Worm (Caenorhabditis elegans) whole organism, mixed stage, embryonic: ENCODE results near the gene M05D6.3.

Experiments
- blmp-1 ChIP-seq: fragments of 150-350 bp; optimal IDR thresholded peaks from 2 replicates; lab custom pipeline; 2014; ENCODE audit warnings: missing biosample characterization, missing genetic modification characterization
- ceh-39 ChIP-seq: fragments of 150-350 bp; optimal IDR thresholded peaks from 2 replicates; lab custom pipeline; 2014; ENCODE audit warnings: missing biosample characterization, missing genetic modification characterization
- cnd-1 ChIP-seq: fragments of 200-800 bp; sonication (Bioruptor generic); optimal IDR thresholded peaks from 2 replicates; lab custom pipeline; 2018; ENCODE audit warnings: mild to moderate bottlenecking, missing genetic modification characterization, missing compliant biosample characterization
- lsy-2 ChIP-seq: fragments of 150-350 bp; optimal IDR thresholded peaks from 2 replicates; lab custom pipeline; 2014; ENCODE audit warnings: missing biosample characterization, missing genetic modification characterization
- mep-1 ChIP-seq: fragments of 150-350 bp; optimal IDR thresholded peaks from 2 replicates; lab custom pipeline; 2017; ENCODE audit warnings: missing biosample characterization, missing genetic modification reagents, missing genetic modification characterization, inconsistent platforms
- nhr-76 ChIP-seq: sonication (generic microtip); optimal IDR thresholded peaks from 2 replicates; lab custom pipeline; 2017; ENCODE audit warnings: missing biosample characterization, missing genetic modification characterization
- pha-4 ChIP-seq: fragments of 150-350 bp; optimal IDR thresholded peaks from 2 replicates; lab custom pipeline; 2018; ENCODE audit warnings: missing biosample characterization, missing genetic modification reagents, missing genetic modification characterization
- sptf-1 ChIP-seq: sonication (generic microtip); optimal IDR thresholded peaks from 2 replicates; lab custom pipeline; 2017; ENCODE audit warnings: mild to moderate bottlenecking, missing genetic modification characterization, moderate library complexity, missing compliant biosample characterization
- unc-62 ChIP-seq: fragments of 150-350 bp; optimal IDR thresholded peaks from 2 replicates; lab custom pipeline; 2014; ENCODE audit warnings: missing biosample characterization, missing genetic modification reagents, missing genetic modification characterization

DNA sequence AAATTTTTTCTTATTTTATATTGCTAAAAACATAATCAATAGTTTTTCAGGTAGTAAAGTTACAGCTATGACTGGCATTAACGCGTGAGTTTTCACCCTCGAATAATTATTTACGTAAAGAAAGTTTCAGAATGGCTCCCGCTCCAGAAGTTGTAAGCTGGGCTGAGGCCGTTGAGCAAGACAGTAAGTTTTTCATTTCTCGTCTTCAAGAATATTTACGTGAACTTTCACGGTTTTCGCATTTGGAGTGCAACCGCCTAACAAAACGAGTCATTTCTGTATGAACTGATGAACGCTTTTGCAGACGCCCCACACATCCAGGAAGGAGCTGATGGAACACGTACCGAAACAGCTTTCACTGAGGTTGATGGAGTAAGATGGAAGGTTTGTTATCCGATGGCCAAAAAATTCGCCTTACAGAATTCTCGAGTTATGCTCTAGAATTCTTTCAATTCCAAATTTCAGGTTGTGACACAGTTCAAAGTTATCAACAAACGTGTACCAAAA lies 32.8 kb upstream of the M05D6.3 start, which contains the start of gene eif-3.G:
- TF ChIP-seq mep-1 (tag; lab: Kevin White, UChicago), result no peak
- no peak for TF ChIP-seq lsy-2 (tag; lab: Kevin White, UChicago)
- TF ChIP-seq sptf-1, result no peak
- TF ChIP-seq nhr-76 (tag; lab: Kevin White, UChicago), result no peak
- TF ChIP-seq pha-4, result no peak
- TF ChIP-seq unc-62 (GFP tag; lab: Kevin White, UChicago), result no peak
- no peak for TF ChIP-seq ceh-39 (tag; lab: Kevin White, UChicago)
- TF ChIP-seq blmp-1 (tag; lab: Kevin White, UChicago), result no peak
- TF ChIP-seq cnd-1 (tag; lab: Kevin White, UChicago), result no peak
